Fruit fly (Drosophila melanogaster) whole organism, adult: Measurements from ENCODE around the gene CG31952.
A peak's percentile ranks its signal among the peaks of the same experiment; 100 is the strongest.

Experiments
- CG11617 ChIP-seq: fragments of 200-800 bp; sonication (Bioruptor generic); optimal IDR thresholded peaks from 2 replicates; lab custom pipeline; 2017; ENCODE audit warnings: mild to moderate bottlenecking, missing biosample characterization, missing genetic modification reagents, missing genetic modification characterization
- CG12768 ChIP-seq: fragments of 200-800 bp; sonication (Bioruptor generic); optimal IDR thresholded peaks from 2 replicates; lab custom pipeline; 2017; ENCODE audit warnings: missing biosample characterization, missing genetic modification characterization, mild to moderate bottlenecking, moderate library complexity, missing genetic modification reagents
- CG14711 ChIP-seq: fragments of 200-800 bp; sonication (Bioruptor generic); optimal IDR thresholded peaks from 2 replicates; lab custom pipeline; 2018; ENCODE audit warnings: missing biosample characterization, mild to moderate bottlenecking, missing genetic modification characterization, moderate library complexity
- CG1620 ChIP-seq: fragments of 200-800 bp; sonication (Bioruptor generic); optimal IDR thresholded peaks from 2 replicates; lab custom pipeline; 2016; ENCODE audit warnings: missing biosample characterization, missing genetic modification characterization
- CG33017 ChIP-seq: fragments of 200-800 bp; sonication (Bioruptor generic); optimal IDR thresholded peaks from 2 replicates; lab custom pipeline; 2018; ENCODE audit warnings: missing biosample characterization, mild to moderate bottlenecking, missing genetic modification characterization, moderate library complexity
- CG5204 ChIP-seq: fragments of 200-800 bp; sonication (Bioruptor generic); optimal IDR thresholded peaks from 2 replicates; lab custom pipeline; 2016; ENCODE audit warnings: missing biosample characterization, missing genetic modification characterization
- CG7045 ChIP-seq: fragments of 200-800 bp; sonication (Bioruptor generic); optimal IDR thresholded peaks from 2 replicates; lab custom pipeline; 2017; ENCODE audit warnings: missing biosample characterization, mild to moderate bottlenecking, missing genetic modification characterization
- CG7101 ChIP-seq: fragments of 200-800 bp; sonication (Bioruptor generic); optimal IDR thresholded peaks from 2 replicates; lab custom pipeline; 2018; ENCODE audit warnings: missing biosample characterization, mild to moderate bottlenecking, missing genetic modification characterization, moderate library complexity
- Clk ChIP-seq: fragments of 200-800 bp; sonication (Bioruptor generic); optimal IDR thresholded peaks from 2 replicates; lab custom pipeline; 2017; ENCODE audit warnings: missing biosample characterization, missing genetic modification characterization
- Crg-1 ChIP-seq: fragments of 200-800 bp; sonication (Bioruptor generic); optimal IDR thresholded peaks from 2 replicates; lab custom pipeline; 2016; ENCODE audit warnings: missing biosample characterization, missing genetic modification characterization
- Hr96 ChIP-seq: fragments of 200-800 bp; sonication (Bioruptor generic); optimal IDR thresholded peaks from 2 replicates; lab custom pipeline; 2016; ENCODE audit warnings: missing biosample characterization, missing genetic modification characterization
- Mnt ChIP-seq: fragments of 200-800 bp; sonication (Bioruptor generic); optimal IDR thresholded peaks from 2 replicates; lab custom pipeline; 2016; ENCODE audit warnings: missing biosample characterization, mild to moderate bottlenecking, missing genetic modification characterization
- bab1 ChIP-seq: fragments of 200-800 bp; sonication (Bioruptor generic); optimal IDR thresholded peaks from 3 replicates; lab custom pipeline; 2019; ENCODE audit warnings: missing biosample characterization, mild to moderate bottlenecking, missing genetic modification characterization, moderate library complexity
- cic ChIP-seq: fragments of 200-800 bp; sonication (Bioruptor generic); optimal IDR thresholded peaks from 2 replicates; lab custom pipeline; 2017; ENCODE audit warnings: missing biosample characterization, mild to moderate bottlenecking, missing genetic modification characterization, moderate library complexity
- cnc ChIP-seq, 2 experiments: fragments of >200 bp; optimal IDR thresholded peaks; 2 replicates each; lab custom pipeline; 2017
- kay ChIP-seq: fragments of 200-800 bp; sonication (Bioruptor generic); peaks from one replicate; lab custom pipeline; 2016; ENCODE audit warnings: missing biosample characterization, missing genetic modification characterization, borderline replicate concordance
- ovo ChIP-seq: fragments of 200-800 bp; sonication (Bioruptor generic); optimal IDR thresholded peaks from 2 replicates; lab custom pipeline; 2016; ENCODE audit warnings: missing biosample characterization, missing genetic modification characterization
- pad ChIP-seq: fragments of 200-800 bp; sonication (Bioruptor generic); optimal IDR thresholded peaks from 3 replicates; lab custom pipeline; 2017; ENCODE audit warnings: missing biosample characterization, missing genetic modification characterization, mild to moderate bottlenecking, moderate library complexity, missing genetic modification reagents
- tj ChIP-seq: fragments of 200-800 bp; sonication (Bioruptor generic); optimal IDR thresholded peaks from 3 replicates; lab custom pipeline; 2017; ENCODE audit warnings: missing biosample characterization, mild to moderate bottlenecking, missing genetic modification characterization, moderate library complexity
- toe ChIP-seq: fragments of 200-800 bp; sonication (Bioruptor generic); optimal IDR thresholded peaks from 2 replicates; lab custom pipeline; 2016; ENCODE audit warnings: missing biosample characterization, missing genetic modification characterization

Gene CG31952

DNA sequence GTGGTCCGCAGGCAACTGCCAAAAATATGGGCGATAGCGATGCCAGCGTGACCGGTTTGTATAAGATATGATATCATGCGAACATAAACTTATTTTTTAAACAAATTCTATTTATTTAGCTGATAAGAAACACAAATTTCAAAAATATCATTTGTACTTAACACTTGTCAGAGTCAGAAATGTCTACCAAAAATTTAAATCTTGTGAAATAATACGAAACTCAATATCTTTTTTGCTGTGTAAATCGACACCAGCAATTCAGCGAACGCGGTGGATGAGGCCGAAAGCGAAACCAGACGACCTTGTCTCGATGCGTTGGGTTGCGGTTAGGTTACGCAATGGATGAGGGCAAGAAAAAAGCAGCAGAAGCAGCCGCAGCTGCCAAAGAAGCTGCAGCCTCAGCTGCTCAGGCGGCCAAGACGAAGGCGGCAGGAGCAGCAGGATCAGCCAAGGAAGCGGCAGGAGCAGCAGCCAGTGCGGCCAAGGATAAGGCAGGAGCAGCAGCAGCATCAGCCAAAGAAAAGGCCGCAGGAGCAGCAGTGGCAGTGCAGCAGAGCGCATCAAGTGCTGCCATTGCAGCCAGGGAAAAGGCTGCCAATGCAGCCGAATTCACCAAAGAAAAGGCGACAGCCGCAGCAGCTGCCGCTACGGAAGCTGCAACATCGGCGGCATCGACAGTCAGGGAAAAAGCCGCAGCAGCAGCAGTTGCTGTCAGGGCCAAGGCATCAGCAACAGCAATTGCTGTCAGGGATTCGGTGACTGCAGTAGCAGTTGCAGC is at the start of gene CG31952:
CG31952 (plus strand) TSS at position 167 of the 778 bp plus-strand sequence.
- TF ChIP-seq Crg-1, result no peak
- TF ChIP-seq CG14711 (tag; lab: Kevin White, UChicago), result no peak
- no peak for TF ChIP-seq pad (GFP tag; lab: Kevin White, UChicago)
- TF ChIP-seq Hr96 (GFP tag; lab: Kevin White, UChicago), result no peak
- no peak for TF ChIP-seq toe
- TF ChIP-seq CG5204 (GFP tag; lab: Kevin White, UChicago), result no peak
- TF ChIP-seq cnc (optimal IDR thresholded peaks at IDR 0.05; lab: Kevin White, UChicago), result no peak
- no peak for TF ChIP-seq Clk (GFP tag; lab: Kevin White, UChicago)

DNA sequence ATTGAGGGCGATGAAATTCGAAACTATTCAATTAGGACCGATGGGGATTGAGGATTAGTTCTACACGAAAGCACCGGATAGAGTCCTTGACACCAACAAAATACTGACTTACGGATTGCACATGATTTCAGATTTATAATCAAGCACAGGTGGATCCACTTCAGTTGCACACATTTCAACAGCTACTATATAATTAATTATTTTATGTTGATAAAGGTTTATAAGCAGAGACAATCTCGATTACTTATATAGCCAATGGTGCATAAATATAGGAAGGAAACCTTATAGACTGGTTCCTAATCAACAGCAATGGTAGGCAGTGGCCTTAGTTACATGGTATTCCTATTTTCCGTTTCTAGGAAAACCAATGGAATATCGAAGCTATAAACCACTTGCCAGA is 48.1 kb upstream of the CG31952 start:
- TF ChIP-seq CG5204 (GFP tag; lab: Kevin White, UChicago) (no peak), CG33017 (tag; lab: Kevin White, UChicago) (no peak), kay (peak; percentile 94)

DNA sequence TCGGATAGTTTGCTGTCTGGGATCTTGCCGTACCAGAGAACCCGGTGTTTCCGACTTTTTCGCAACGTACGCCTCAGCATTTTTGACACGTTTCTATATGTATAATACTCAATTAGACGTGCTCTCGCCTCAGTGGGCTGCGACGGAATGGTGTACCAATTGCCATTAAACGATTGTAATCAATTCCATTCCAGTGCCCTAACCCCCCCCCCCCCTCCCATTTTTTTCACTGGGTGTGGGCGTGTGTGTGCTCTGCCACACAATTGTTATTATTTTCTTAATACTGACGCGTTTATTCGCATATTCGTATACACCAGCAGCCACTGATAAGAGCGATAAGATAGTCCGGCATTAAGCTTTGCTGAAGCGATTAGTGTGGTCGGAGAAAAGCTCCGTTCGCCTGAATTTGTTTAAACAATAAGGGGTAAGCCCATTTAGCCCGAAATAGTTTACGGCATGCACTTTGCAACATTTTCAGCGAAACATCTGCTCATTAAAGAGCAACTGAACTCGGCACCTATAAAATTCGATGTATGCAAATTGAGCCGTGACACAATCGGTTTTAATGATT is 47.3 kb upstream of the CG31952 start:
- TF ChIP-seq Mnt (GFP tag; lab: Kevin White, UChicago), result peak; percentile 58
- TF ChIP-seq CG1620, result no peak
- TF ChIP-seq tj (GFP tag; lab: Kevin White, UChicago), result peak; percentile 36
- TF ChIP-seq Hr96 (GFP tag; lab: Kevin White, UChicago), result no peak
- no peak for TF ChIP-seq CG7045 (GFP tag; lab: Kevin White, UChicago)
- no peak for TF ChIP-seq ovo (GFP tag; lab: Kevin White, UChicago)
- TF ChIP-seq kay, result peak; percentile 84
- TF ChIP-seq Clk (GFP tag; lab: Kevin White, UChicago), result no peak
- TF ChIP-seq Crg-1, result no peak
- TF ChIP-seq pad (GFP tag; lab: Kevin White, UChicago), result peak; percentile 10
- peak; percentile 6 for TF ChIP-seq CG33017 (tag; lab: Kevin White, UChicago)
- peak; percentile 14 for TF ChIP-seq CG12768 (GFP tag; lab: Kevin White, UChicago)
- TF ChIP-seq CG11617 (GFP tag; lab: Kevin White, UChicago), result peak; percentile 20
- no peak for TF ChIP-seq CG7101 (tag; lab: Kevin White, UChicago)
- no peak for TF ChIP-seq CG5204 (GFP tag; lab: Kevin White, UChicago)
- TF ChIP-seq bab1 (GFP tag; lab: Kevin White, UChicago), result peak; percentile 5
- no peak for TF ChIP-seq cnc (optimal IDR thresholded peaks at IDR 0.05; lab: Kevin White, UChicago)
- no peak for TF ChIP-seq CG14711 (tag; lab: Kevin White, UChicago)
- TF ChIP-seq toe, result no peak
- peak; percentile 83 for TF ChIP-seq cic (GFP tag; lab: Kevin White, UChicago)

DNA sequence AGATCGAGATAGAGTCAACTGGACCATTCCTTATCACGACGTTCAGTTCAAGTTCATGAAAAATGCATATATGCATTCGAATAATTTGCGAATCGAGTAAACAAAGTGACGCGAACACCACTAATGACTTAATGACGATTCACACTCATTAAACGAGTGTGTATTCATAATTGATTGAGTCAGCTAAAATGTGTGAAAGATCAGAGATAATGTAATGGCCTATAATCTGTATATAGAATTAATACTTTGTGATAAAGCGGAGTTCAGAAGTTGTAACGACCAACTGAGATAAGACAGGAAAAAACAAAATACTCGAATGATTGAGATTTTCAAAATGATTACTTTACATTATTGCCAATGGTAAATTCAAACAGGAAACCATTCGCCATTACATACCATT is 46.7 kb upstream of the CG31952 start:
- TF ChIP-seq kay (peak; percentile 73), ovo (GFP tag; lab: Kevin White, UChicago) (no peak), bab1 (GFP tag; lab: Kevin White, UChicago) (no peak), tj (GFP tag; lab: Kevin White, UChicago) (peak; percentile 49), CG7045 (GFP tag; lab: Kevin White, UChicago) (no peak), CG14711 (tag; lab: Kevin White, UChicago) (no peak)

DNA sequence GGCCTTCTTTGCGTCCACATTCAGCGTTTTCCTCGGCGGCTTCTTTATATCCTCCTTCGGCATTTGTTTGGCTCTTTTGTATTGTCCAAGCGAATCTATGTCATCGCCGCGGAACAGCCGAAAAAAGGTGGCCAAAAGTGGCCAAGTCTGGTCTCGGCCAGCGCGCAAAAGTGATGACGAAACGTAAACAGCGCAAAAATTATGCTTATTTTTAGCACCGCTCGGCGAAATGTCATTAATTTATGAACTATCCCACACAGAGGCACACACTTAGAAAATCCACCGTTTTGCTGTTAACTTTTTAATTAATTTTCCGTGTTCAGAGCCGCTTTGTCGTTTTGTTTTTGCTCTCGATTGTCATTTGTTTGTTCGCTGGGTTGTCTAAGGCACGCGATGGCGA is 45.6 kb upstream of the CG31952 start:
- TF ChIP-seq kay (peak; percentile 80), CG33017 (tag; lab: Kevin White, UChicago) (no peak), CG7045 (GFP tag; lab: Kevin White, UChicago) (no peak), tj (GFP tag; lab: Kevin White, UChicago) (peak; percentile 92), CG5204 (GFP tag; lab: Kevin White, UChicago) (no peak), Crg-1 (no peak)

DNA sequence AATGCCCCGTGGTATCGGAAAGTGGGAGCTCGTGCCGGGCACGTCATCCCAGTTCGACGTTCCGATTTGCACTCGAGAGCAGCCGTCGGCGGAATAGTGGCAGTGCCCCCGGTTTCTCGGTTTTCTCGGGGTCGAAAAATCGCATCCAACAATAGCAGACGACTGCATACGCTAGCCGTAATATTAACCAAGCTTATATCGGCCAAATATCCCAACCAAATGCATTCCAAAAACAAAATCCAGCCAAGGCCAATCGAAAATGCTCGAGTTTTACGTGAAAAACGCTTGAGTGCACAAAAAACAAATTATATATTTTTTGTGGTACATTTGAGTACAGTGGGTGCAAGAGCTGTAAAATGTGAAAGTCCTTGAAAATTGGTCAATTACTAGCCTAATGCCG is 45.2 kb upstream of the CG31952 start:
- TF ChIP-seq cnc (optimal IDR thresholded peaks at IDR 0.05; lab: Kevin White, UChicago) (no peak), tj (GFP tag; lab: Kevin White, UChicago) (peak; percentile 45), CG7101 (tag; lab: Kevin White, UChicago) (no peak), CG12768 (GFP tag; lab: Kevin White, UChicago) (peak; percentile 35), bab1 (GFP tag; lab: Kevin White, UChicago) (no peak), Mnt (GFP tag; lab: Kevin White, UChicago) (peak; percentile 48), CG11617 (GFP tag; lab: Kevin White, UChicago) (peak; percentile 24), cic (GFP tag; lab: Kevin White, UChicago) (peak; percentile 49), CG33017 (tag; lab: Kevin White, UChicago) (peak; percentile 24), Hr96 (GFP tag; lab: Kevin White, UChicago) (no peak), CG1620 (no peak), CG7045 (GFP tag; lab: Kevin White, UChicago) (peak; percentile 11)
